Worm (Caenorhabditis elegans) whole organism, late embryonic: ENCODE data around the gene srh-7.

Source experiments
- Y22D7AL.16 ChIP-seq: sonication (generic microtip); optimal IDR thresholded peaks from 2 replicates; lab custom pipeline; 2016; ENCODE audit warnings: missing genetic modification characterization, missing compliant biosample characterization
- ama-1 ChIP-seq: fragments of 150-350 bp; optimal IDR thresholded peaks from 2 replicates; lab custom pipeline; 2014
- ceh-18 ChIP-seq: sonication (generic microtip); optimal IDR thresholded peaks from 2 replicates; lab custom pipeline; 2016; ENCODE audit warnings: missing genetic modification characterization, missing compliant biosample characterization
- ceh-45 ChIP-seq: fragments of 200-800 bp; sonication (Bioruptor generic); IDR thresholded peaks from 2 replicates; pipeline ENCODE4 v1.3.6; 2022; ENCODE audit warnings: missing genetic modification reagents, missing genetic modification characterization, missing compliant biosample characterization
- elt-2 ChIP-seq: sonication (generic microtip); optimal IDR thresholded peaks from 2 replicates; lab custom pipeline; 2016; ENCODE audit warnings: missing genetic modification reagents, missing genetic modification characterization, missing compliant biosample characterization
- ets-4 ChIP-seq: sonication (generic microtip); optimal IDR thresholded peaks from 2 replicates; lab custom pipeline; 2016; ENCODE audit warnings: missing genetic modification characterization, missing compliant biosample characterization
- fkh-10 ChIP-seq: fragments of 150-350 bp; optimal IDR thresholded peaks from 2 replicates; lab custom pipeline; 2014; ENCODE audit warnings: missing biosample characterization, missing genetic modification reagents, missing genetic modification characterization
- gmeb-2 ChIP-seq: sonication (generic microtip); optimal IDR thresholded peaks from 2 replicates; lab custom pipeline; 2016; ENCODE audit warnings: missing genetic modification characterization, inconsistent platforms, missing compliant biosample characterization
- nhr-11 ChIP-seq: fragments of 150-350 bp; optimal IDR thresholded peaks from 2 replicates; lab custom pipeline; 2014; ENCODE audit warnings: missing biosample characterization, missing genetic modification characterization
- pax-1 ChIP-seq: fragments of 150-350 bp; optimal IDR thresholded peaks from 2 replicates; lab custom pipeline; 2014; ENCODE audit warnings: missing biosample characterization, missing genetic modification characterization
- pqm-1 ChIP-seq: sonication (generic microtip); optimal IDR thresholded peaks from 2 replicates; lab custom pipeline; 2016; ENCODE audit warnings: missing genetic modification characterization, missing compliant biosample characterization
- sox-4 ChIP-seq: sonication (generic microtip); optimal IDR thresholded peaks from 2 replicates; lab custom pipeline; 2017; ENCODE audit warnings: mild to moderate bottlenecking, missing genetic modification characterization, inconsistent platforms, missing compliant biosample characterization

ce11 chrV:3967762-3968161 lies 40.3 kb upstream of the srh-7 start, which contains the start of gene cyp-34A8:
- TF ChIP-seq ceh-45 (GFP tag; lab: Robert Waterston, UW) = no peak
- TF ChIP-seq ama-1 (lab: Kevin White, UChicago) = no peak
- TF ChIP-seq pqm-1 (tag; lab: Kevin White, UChicago) = no peak
- no peak for TF ChIP-seq nhr-11 (tag; lab: Kevin White, UChicago)
- TF ChIP-seq sox-4 (tag; lab: Kevin White, UChicago) = no peak
- TF ChIP-seq Y22D7AL.16 (tag; lab: Kevin White, UChicago) = no peak
- TF ChIP-seq gmeb-2 (tag; lab: Kevin White, UChicago) = no peak
- no peak for TF ChIP-seq ceh-18 (tag; lab: Kevin White, UChicago)
- no peak for TF ChIP-seq pax-1 (tag; lab: Kevin White, UChicago)
- no peak for TF ChIP-seq fkh-10 (GFP tag; lab: Kevin White, UChicago)
- TF ChIP-seq ets-4 (tag; lab: Kevin White, UChicago) = no peak
- no peak for TF ChIP-seq elt-2 (tag; lab: Kevin White, UChicago)
